Worm (Caenorhabditis elegans): ENCODE data around the gene pdtf-1.
A peak's percentile ranks its signal among the peaks of the same experiment; 100 is the strongest.

The pdtf-1 gene

ce11 chrIV:8432709-8433108 is at the start of gene pdtf-1, which contains the start of gene T26A8.4 (continued):
- TF ChIP-seq rcor-1 (GFP tag; IDR thresholded peaks at IDR 0.05), result peak; percentile 89
- peak; percentile 60 for TF ChIP-seq efl-1 (GFP tag; optimal IDR thresholded peaks at IDR 0.05)
- peak; percentile 75; the same call in 1 of the 2 replicates for TF ChIP-seq let-526 (GFP tag; IDR thresholded peaks at IDR 0.05)
- TF ChIP-seq Y79H2A.3 (GFP tag; conservative IDR thresholded peaks at IDR 0.05), result peak; percentile 72
- peak; percentile 78 for TF ChIP-seq unc-130 (GFP tag; optimal IDR thresholded peaks at IDR 0.05)
- 0 out of 2 replicates have a peak, but pooled peaks have one; percentile 28 for TF ChIP-seq ztf-6 (GFP tag; IDR thresholded peaks at IDR 0.05)
- TF ChIP-seq lsl-1 (GFP tag; optimal IDR thresholded peaks at IDR 0.05), result peak; percentile 96
- TF ChIP-seq lir-1 (GFP tag; conservative IDR thresholded peaks at IDR 0.05), result peak; percentile 86
- TF ChIP-seq hlh-12 (tag; optimal IDR thresholded peaks at IDR 0.05), result no peak
- TF ChIP-seq rec-8 (tag; optimal IDR thresholded peaks at IDR 0.05), result no peak
- peak; percentile 60; the same call in 1 of the 2 replicates for TF ChIP-seq Y53G8AR.9 (GFP tag; conservative IDR thresholded peaks at IDR 0.05)
- TF ChIP-seq chd-7 (tag; optimal IDR thresholded peaks at IDR 0.05), result peak; percentile 41
- TF ChIP-seq Y53F4B.3 (GFP tag; IDR thresholded peaks at IDR 0.05), result no peak
- peak; percentile 68 for TF ChIP-seq ama-1 (optimal IDR thresholded peaks at IDR 0.05)
- TF ChIP-seq ama-1 (GFP tag; optimal IDR thresholded peaks at IDR 0.05), result no peak
- no peak for TF ChIP-seq cebp-2 (GFP tag; IDR thresholded peaks at IDR 0.05)
- TF ChIP-seq nhr-120 (GFP tag; IDR thresholded peaks at IDR 0.05), result no peak
- TF ChIP-seq nhr-80 (tag; optimal IDR thresholded peaks at IDR 0.05), result peak; percentile 12
- no peak for TF ChIP-seq F55B11.4 (tag; optimal IDR thresholded peaks at IDR 0.05; ENCODE audit: borderline replicate concordance, insufficient read depth)
- TF ChIP-seq ztf-25 (GFP tag; IDR thresholded peaks at IDR 0.05), result no peak
- TF ChIP-seq lin-26 (GFP tag; IDR thresholded peaks at IDR 0.05), result 0 out of 2 replicates have a peak, but pooled peaks have one; percentile 34
- TF ChIP-seq snpc-4 (GFP tag; optimal IDR thresholded peaks at IDR 0.05), result peak; percentile 60
- TF ChIP-seq snpc-4 (tag; optimal IDR thresholded peaks at IDR 0.05), result peak; percentile 81 to 93 (median 88)
- no peak for TF ChIP-seq ceh-40 (GFP tag; IDR thresholded peaks at IDR 0.05)
- peak; percentile 80 for TF ChIP-seq snpc-1.1 (tag; optimal IDR thresholded peaks at IDR 0.05; ENCODE audit: insufficient read depth)
- no peak for TF ChIP-seq aptf-3 (GFP tag; IDR thresholded peaks at IDR 0.05)
- no peak for TF ChIP-seq nhr-179 (tag; optimal IDR thresholded peaks at IDR 0.05)
- no peak for TF ChIP-seq sptf-2 (GFP tag; optimal IDR thresholded peaks at IDR 0.05)
- peak; percentile 97 for TF ChIP-seq F33H1.4 (GFP tag; IDR thresholded peaks at IDR 0.05)
- peak; percentile 46 for TF ChIP-seq snpc-3.4 (tag; optimal IDR thresholded peaks at IDR 0.05)
- peak; percentile 93 for TF ChIP-seq tlf-1 (GFP tag; optimal IDR thresholded peaks at IDR 0.05)
- TF ChIP-seq aptf-2 (GFP tag; conservative IDR thresholded peaks at IDR 0.05), result no peak
- TF ChIP-seq C06A6.2 (GFP tag; conservative IDR thresholded peaks at IDR 0.05), result peak; percentile 83
- TF ChIP-seq fkh-3 (tag; optimal IDR thresholded peaks at IDR 0.05), result no peak
- TF ChIP-seq dpl-1 (GFP tag; optimal IDR thresholded peaks at IDR 0.05), result peak; percentile 60
- TF ChIP-seq ztf-18 (tag; optimal IDR thresholded peaks at IDR 0.05), result peak; percentile 17
- no peak for TF ChIP-seq B0261.1 (tag; optimal IDR thresholded peaks at IDR 0.05)
- peak; percentile 72 for TF ChIP-seq attf-5 (GFP tag; optimal IDR thresholded peaks at IDR 0.05)
- TF ChIP-seq madf-8 (GFP tag; conservative IDR thresholded peaks at IDR 0.05), result peak; percentile 54
- TF ChIP-seq ceh-91 (GFP tag; IDR thresholded peaks at IDR 0.05), result peak; percentile 89
- peak; percentile 90 for TF ChIP-seq K12H6.12 (tag; optimal IDR thresholded peaks at IDR 0.05)
- no peak for TF ChIP-seq akir-1 (GFP tag; optimal IDR thresholded peaks at IDR 0.05)
- no peak for TF ChIP-seq F22D6.2 (tag; optimal IDR thresholded peaks at IDR 0.05)
- peak; percentile 65; the same call in 1 of the 2 replicates for TF ChIP-seq B0336.3 (GFP tag; IDR thresholded peaks at IDR 0.05)
- peak; percentile 6 for TF ChIP-seq F52B5.7 (tag; optimal IDR thresholded peaks at IDR 0.05)
- no peak for TF ChIP-seq ceh-58 (GFP tag; IDR thresholded peaks at IDR 0.05)
- peak; percentile 80 for TF ChIP-seq egl-44 (GFP tag; IDR thresholded peaks at IDR 0.05)
- peak; percentile 95 for TF ChIP-seq pbrm-1 (GFP tag; IDR thresholded peaks at IDR 0.05)
- no peak for TF ChIP-seq lag-1 (GFP tag; IDR thresholded peaks at IDR 0.05)

Measured in whole organism, young adult.